Fruit fly (Drosophila melanogaster) whole organism, embryonic: Measurements from ENCODE around the gene CG43922.
A peak's percentile ranks its signal among the peaks of the same experiment; 100 is the strongest.

Experiments used
- ATbp ChIP-seq: fragments of 200-800 bp; sonication (Bioruptor generic); optimal IDR thresholded peaks from 2 replicates; lab custom pipeline; 2017; ENCODE audit warnings: missing biosample characterization, mild to moderate bottlenecking, missing genetic modification characterization, missing genetic modification reagents
- Atf3 ChIP-seq: fragments of 200-800 bp; sonication (Bioruptor generic); optimal IDR thresholded peaks from 3 replicates; lab custom pipeline; 2016; ENCODE audit warnings: missing biosample characterization, missing genetic modification characterization
- B-H1 ChIP-seq: fragments of 200-800 bp; sonication (Bioruptor generic); IDR thresholded peaks from 3 replicates; pipeline ENCODE4 v1.3.6; 2022; ENCODE audit warnings: missing biosample characterization, missing genetic modification characterization
- CG11093 ChIP-seq: fragments of 200-800 bp; sonication (Bioruptor generic); IDR thresholded peaks from 3 replicates; pipeline ENCODE4 v1.3.6; 2022; ENCODE audit warnings: missing biosample characterization, missing genetic modification characterization
- CG16813 ChIP-seq: fragments of 200-800 bp; sonication (Bioruptor generic); IDR thresholded peaks from 3 replicates; pipeline ENCODE4 v1.3.6; 2022; ENCODE audit warnings: missing biosample characterization, missing genetic modification characterization; ENCODE audit not compliant: partially characterized antibody
- CG17612 ChIP-seq: fragments of 200-800 bp; sonication (Bioruptor generic); IDR thresholded peaks from 2 replicates; pipeline ENCODE4 v1.3.6; 2022; ENCODE audit warnings: missing biosample characterization, missing genetic modification characterization
- CG18476 ChIP-seq: fragments of 200-800 bp; sonication (Bioruptor generic); optimal IDR thresholded peaks from 2 replicates; lab custom pipeline; 2016; ENCODE audit warnings: missing biosample characterization, mild to moderate bottlenecking, missing genetic modification characterization
- CG2889 ChIP-seq: fragments of 200-800 bp; sonication (Bioruptor generic); IDR thresholded peaks from 3 replicates; pipeline ENCODE4 v1.3.6; 2022; ENCODE audit warnings: missing biosample characterization, missing genetic modification characterization
- CG32772 ChIP-seq: fragments of 200-800 bp; sonication (Bioruptor generic); IDR thresholded peaks from 2 replicates; pipeline ENCODE4 v1.3.6; 2022; ENCODE audit warnings: missing biosample characterization, missing genetic modification characterization
- CG4820 ChIP-seq: fragments of 200-800 bp; sonication (Bioruptor generic); optimal IDR thresholded peaks from 3 replicates; lab custom pipeline; 2016; ENCODE audit warnings: missing biosample characterization, missing genetic modification characterization
- CG5180 ChIP-seq: fragments of 200-800 bp; sonication (Bioruptor generic); optimal IDR thresholded peaks from 3 replicates; lab custom pipeline; 2017; ENCODE audit warnings: missing biosample characterization, missing genetic modification characterization, mild to moderate bottlenecking, moderate library complexity, missing genetic modification reagents
- CG6254 ChIP-seq: fragments of 200-800 bp; sonication (Bioruptor generic); optimal IDR thresholded peaks from 3 replicates; lab custom pipeline; 2017; ENCODE audit warnings: mild to moderate bottlenecking, missing biosample characterization, missing genetic modification reagents, missing genetic modification characterization
- CG7839 ChIP-seq: fragments of 200-800 bp; sonication (Bioruptor generic); optimal IDR thresholded peaks from 3 replicates; lab custom pipeline; 2018; ENCODE audit warnings: missing biosample characterization, mild to moderate bottlenecking, missing genetic modification characterization, moderate library complexity
- CG9932 ChIP-seq: fragments of 200-800 bp; sonication (Bioruptor generic); IDR thresholded peaks from 2 replicates; pipeline ENCODE4 v1.3.6; 2022; ENCODE audit warnings: missing biosample characterization, missing genetic modification characterization
- Camta ChIP-seq: fragments of 200-800 bp; sonication (Bioruptor generic); optimal IDR thresholded peaks from 2 replicates; lab custom pipeline; 2016; ENCODE audit warnings: missing biosample characterization, missing genetic modification characterization
- Dad ChIP-seq: fragments of 200-800 bp; sonication (Bioruptor generic); optimal IDR thresholded peaks from 3 replicates; lab custom pipeline; 2016; ENCODE audit warnings: missing biosample characterization, missing genetic modification characterization
- Dp ChIP-seq: fragments of 200-800 bp; sonication (Bioruptor generic); optimal IDR thresholded peaks from 2 replicates; lab custom pipeline; 2018; ENCODE audit warnings: missing biosample characterization, mild to moderate bottlenecking, missing genetic modification characterization, moderate library complexity
- ERR ChIP-seq: fragments of 200-800 bp; sonication (Bioruptor generic); optimal IDR thresholded peaks from 2 replicates; lab custom pipeline; 2016; ENCODE audit warnings: missing biosample characterization, missing genetic modification characterization
- GATAe ChIP-seq: fragments of 200-800 bp; sonication (Bioruptor generic); conservative IDR thresholded peaks from 2 replicates; pipeline ENCODE4 v1.3.6; 2022; ENCODE audit warnings: missing biosample characterization, missing genetic modification characterization
- H2.0 ChIP-seq: fragments of 200-800 bp; sonication (Bioruptor generic); IDR thresholded peaks from 2 replicates; pipeline ENCODE4 v1.3.6; 2022; ENCODE audit warnings: missing biosample characterization, missing genetic modification characterization
- HLH54F ChIP-seq: fragments of 200-800 bp; sonication (Bioruptor generic); optimal IDR thresholded peaks from 3 replicates; lab custom pipeline; 2016; ENCODE audit warnings: missing biosample characterization, missing genetic modification characterization
- Hmx ChIP-seq: fragments of 200-800 bp; sonication (Bioruptor generic); optimal IDR thresholded peaks from 2 replicates; lab custom pipeline; 2016; ENCODE audit warnings: missing biosample characterization, missing genetic modification characterization
- MBD-R2 ChIP-seq: fragments of 200-800 bp; sonication (Bioruptor generic); IDR thresholded peaks from 2 replicates; pipeline ENCODE4 v1.3.6; 2022; ENCODE audit warnings: missing biosample characterization, missing genetic modification characterization
- Meics ChIP-seq: fragments of 200-800 bp; sonication (Bioruptor generic); optimal IDR thresholded peaks from 2 replicates; lab custom pipeline; 2017; ENCODE audit warnings: missing biosample characterization, mild to moderate bottlenecking, missing genetic modification characterization
- NC2α ChIP-seq: fragments of 200-800 bp; sonication (Bioruptor generic); optimal IDR thresholded peaks from 2 replicates; lab custom pipeline; 2016; ENCODE audit warnings: missing biosample characterization, missing genetic modification characterization
- NfI ChIP-seq: fragments of 200-800 bp; sonication (Bioruptor generic); optimal IDR thresholded peaks from 3 replicates; lab custom pipeline; 2018; ENCODE audit warnings: missing biosample characterization, mild to moderate bottlenecking, missing genetic modification characterization, moderate library complexity
- Sry-δ ChIP-seq: fragments of 200-800 bp; sonication (Bioruptor generic); optimal IDR thresholded peaks from 2 replicates; lab custom pipeline; 2016; ENCODE audit warnings: missing biosample characterization, missing genetic modification characterization
- Usf ChIP-seq: fragments of 200-800 bp; sonication (Bioruptor generic); optimal IDR thresholded peaks from 2 replicates; lab custom pipeline; 2017; ENCODE audit warnings: missing genotype, missing biosample characterization, missing genetic modification characterization
- Xbp1 ChIP-seq: fragments of 200-800 bp; sonication (Bioruptor generic); optimal IDR thresholded peaks from 3 replicates; lab custom pipeline; 2016; ENCODE audit warnings: missing biosample characterization, mild to moderate bottlenecking, missing genetic modification characterization
- ac ChIP-seq: fragments of 200-800 bp; sonication (Bioruptor generic); optimal IDR thresholded peaks from 3 replicates; lab custom pipeline; 2017; ENCODE audit warnings: missing biosample characterization, mild to moderate bottlenecking, missing genetic modification characterization
- bcd ChIP-seq: fragments of 200-800 bp; sonication (Bioruptor generic); optimal IDR thresholded peaks from 2 replicates; lab custom pipeline; 2017; ENCODE audit warnings: missing biosample characterization, mild to moderate bottlenecking, missing genetic modification characterization
- btn ChIP-seq: fragments of 200-800 bp; sonication (Bioruptor generic); optimal IDR thresholded peaks from 2 replicates; lab custom pipeline; 2016; ENCODE audit warnings: missing biosample characterization, missing genetic modification characterization
- cg ChIP-seq: fragments of 200-800 bp; sonication (Bioruptor generic); optimal IDR thresholded peaks from 3 replicates; lab custom pipeline; 2019; ENCODE audit warnings: missing biosample characterization, mild to moderate bottlenecking, missing genetic modification characterization, moderate library complexity
- chm ChIP-seq: fragments of 200-800 bp; sonication (Bioruptor generic); IDR thresholded peaks from 2 replicates; pipeline ENCODE4 v1.3.6; 2022; ENCODE audit warnings: missing biosample characterization, missing genetic modification characterization
- da ChIP-seq: fragments of 200-800 bp; sonication (Bioruptor generic); optimal IDR thresholded peaks from 2 replicates; lab custom pipeline; 2016; ENCODE audit warnings: missing biosample characterization, missing genetic modification characterization
- danr ChIP-seq: fragments of 200-800 bp; sonication (Bioruptor generic); IDR thresholded peaks from 2 replicates; pipeline ENCODE4 v1.3.6; 2022; ENCODE audit warnings: missing biosample characterization, missing genetic modification characterization
- en ChIP-seq: fragments of 200-800 bp; sonication (Bioruptor generic); optimal IDR thresholded peaks from 2 replicates; lab custom pipeline; 2016; ENCODE audit warnings: missing biosample characterization, missing genetic modification characterization
- eyg ChIP-seq: fragments of 200-800 bp; sonication (Bioruptor generic); optimal IDR thresholded peaks from 3 replicates; lab custom pipeline; 2016; ENCODE audit warnings: missing biosample characterization, missing genetic modification characterization
- fd3F ChIP-seq: fragments of 200-800 bp; sonication (Bioruptor generic); optimal IDR thresholded peaks from 2 replicates; lab custom pipeline; 2018; ENCODE audit warnings: missing biosample characterization, mild to moderate bottlenecking, missing genetic modification characterization, moderate library complexity
- inv ChIP-seq: fragments of 200-800 bp; sonication (Bioruptor generic); IDR thresholded peaks from 2 replicates; pipeline ENCODE4 v1.3.6; 2022; ENCODE audit warnings: missing biosample characterization, missing genetic modification characterization; ENCODE audit not compliant: partially characterized antibody
- jigr1 ChIP-seq: fragments of 200-800 bp; sonication (Bioruptor generic); IDR thresholded peaks from 3 replicates; pipeline ENCODE4 v1.3.6; 2022; ENCODE audit warnings: missing biosample characterization, missing genetic modification characterization
- kay ChIP-seq: fragments of 200-800 bp; sonication (Bioruptor generic); optimal IDR thresholded peaks from 2 replicates; lab custom pipeline; 2016; ENCODE audit warnings: missing biosample characterization, missing genetic modification characterization
- mld ChIP-seq: fragments of 200-800 bp; sonication (Bioruptor generic); IDR thresholded peaks from 3 replicates; pipeline ENCODE4 v1.3.6; 2022; ENCODE audit warnings: missing biosample characterization, missing genetic modification characterization; ENCODE audit not compliant: partially characterized antibody
- prd ChIP-seq, 3 experiments: fragments of >200 bp in 2 of 3; fragments of 200-800 bp in 1 of 3; sonication (Bioruptor generic) in 1 of 3; optimal IDR thresholded peaks in 2 of 3; IDR thresholded peaks in 1 of 3; 2 replicates in 2 of 3; 3 replicates in 1 of 3; pipeline versions ENCODE4 v1.3.6 to Lab custom; 2017 to 2022; ENCODE audit warnings: missing biosample characterization in 1 of 3, missing genetic modification characterization in 1 of 3
- slp2 ChIP-seq: fragments of 200-800 bp; sonication (Bioruptor generic); optimal IDR thresholded peaks from 2 replicates; lab custom pipeline; 2016; ENCODE audit warnings: missing biosample characterization, missing genetic modification characterization
- tgo ChIP-seq: fragments of 200-800 bp; sonication (Bioruptor generic); IDR thresholded peaks from 3 replicates; pipeline ENCODE4 v1.3.6; 2022; ENCODE audit warnings: missing biosample characterization, missing genetic modification characterization
- tin ChIP-seq: fragments of 200-800 bp; sonication (Bioruptor generic); optimal IDR thresholded peaks from 3 replicates; lab custom pipeline; 2016; ENCODE audit warnings: missing biosample characterization, missing genetic modification characterization
- tna ChIP-seq: fragments of 200-800 bp; sonication (Bioruptor generic); IDR thresholded peaks from 2 replicates; pipeline ENCODE4 v1.3.6; 2022; ENCODE audit warnings: missing biosample characterization, missing genetic modification characterization; ENCODE audit not compliant: partially characterized antibody

CG43922 gene

dm6 chr2L:6339010-6339897, 30.7 kb upstream of the CG43922 start (continued):
- TF ChIP-seq Camta (GFP tag; lab: Kevin White, UChicago) = peak; percentile 5
- TF ChIP-seq Dp (GFP tag; lab: Kevin White, UChicago) = no peak
- TF ChIP-seq da = no peak
- no peak for TF ChIP-seq CG11093 (GFP tag; lab: Robert Waterston, UW)
- no peak for TF ChIP-seq en (GFP tag; lab: Kevin White, UChicago)
- TF ChIP-seq tna (GFP tag; lab: Robert Waterston, UW) = no peak
- TF ChIP-seq GATAe (GFP tag; lab: Robert Waterston, UW) = no peak
- no peak for TF ChIP-seq kay
- peak; percentile 46 for TF ChIP-seq tin (GFP tag; lab: Kevin White, UChicago)
- no peak for TF ChIP-seq Usf (GFP tag; lab: Kevin White, UChicago)
- 0 out of 3 replicates have a peak, but pooled peaks have one; percentile 5 for TF ChIP-seq CG2889 (GFP tag; lab: Robert Waterston, UW)
- no peak for TF ChIP-seq jigr1
- TF ChIP-seq ATbp (GFP tag; lab: Kevin White, UChicago) = peak; percentile 34
- peak; percentile 43 for TF ChIP-seq Xbp1 (GFP tag; lab: Kevin White, UChicago)
- peak; percentile 4 for TF ChIP-seq bcd (GFP tag; lab: Kevin White, UChicago)
- TF ChIP-seq chm (GFP tag; lab: Robert Waterston, UW) = peak; percentile 19; the same call in 1 of the 2 replicates
- peak; percentile 10 for TF ChIP-seq slp2 (GFP tag; lab: Kevin White, UChicago)
- peak; percentile 30 for TF ChIP-seq eyg
- no peak for TF ChIP-seq btn (GFP tag; lab: Kevin White, UChicago)
- peak; percentile 23; the same call in 1 of the 2 replicates for TF ChIP-seq danr (GFP tag; lab: Robert Waterston, UW)
- TF ChIP-seq Atf3 (GFP tag; lab: Kevin White, UChicago) = peak; percentile 49
- peak; percentile 31; the same call in 1 of the 3 replicates for TF ChIP-seq mld
- TF ChIP-seq ERR = no peak
- TF ChIP-seq prd (optimal IDR thresholded peaks at IDR 0.05; lab: Kevin White, UChicago) = no peak
- TF ChIP-seq prd (GFP tag; IDR thresholded peaks at IDR 0.05; lab: Robert Waterston, UW) = peak; percentile 33; the same call in 1 of the 3 replicates
- TF ChIP-seq CG7839 (tag; lab: Kevin White, UChicago) = peak; percentile 53
- TF ChIP-seq Hmx (GFP tag; lab: Kevin White, UChicago) = peak; percentile 12
- TF ChIP-seq cg = peak; percentile 90
- TF ChIP-seq NC2α (GFP tag; lab: Kevin White, UChicago) = no peak
- TF ChIP-seq ac (GFP tag; lab: Kevin White, UChicago) = no peak
- TF ChIP-seq fd3F (GFP tag; lab: Kevin White, UChicago) = no peak
- TF ChIP-seq B-H1 (GFP tag; lab: Robert Waterston, UW) = peak; percentile 19; the same call in 1 of the 3 replicates
- no peak for TF ChIP-seq CG6254
- TF ChIP-seq CG16813 (GFP tag; lab: Robert Waterston, UW) = no peak
- TF ChIP-seq NfI (GFP tag; lab: Kevin White, UChicago) = peak; percentile 14
- TF ChIP-seq CG4820 (GFP tag; lab: Kevin White, UChicago) = peak; percentile 12
- TF ChIP-seq H2.0 (GFP tag; lab: Robert Waterston, UW) = peak; percentile 41; the same call in 1 of the 2 replicates
- peak; percentile 37; the same call in 2 of the 3 replicates for TF ChIP-seq tgo
- peak; percentile 25 for TF ChIP-seq CG18476 (GFP tag; lab: Kevin White, UChicago)
- 0 out of 2 replicates have a peak, but pooled peaks have one; percentile 8 for TF ChIP-seq inv
- peak; percentile 37; the same call in 1 of the 2 replicates for TF ChIP-seq CG9932 (GFP tag; lab: Robert Waterston, UW)
- TF ChIP-seq Meics (GFP tag; lab: Kevin White, UChicago) = peak; percentile 47
- peak; percentile 50 for TF ChIP-seq HLH54F (GFP tag; lab: Kevin White, UChicago)
- no peak for TF ChIP-seq CG17612 (GFP tag; lab: Robert Waterston, UW)
- TF ChIP-seq Sry-δ (GFP tag; lab: Kevin White, UChicago) = no peak
- TF ChIP-seq Dad (GFP tag; lab: Kevin White, UChicago) = peak; percentile 41
- TF ChIP-seq CG5180 (GFP tag; lab: Kevin White, UChicago) = peak; percentile 6
- peak; percentile 5; the same call in 1 of the 2 replicates for TF ChIP-seq MBD-R2 (GFP tag; lab: Robert Waterston, UW)
- 0 out of 2 replicates have a peak, but pooled peaks have one; percentile 8 for TF ChIP-seq CG32772 (GFP tag; lab: Robert Waterston, UW)
